Fruit fly (Drosophila melanogaster): ENCODE measurements around the gene AIMP2.

The AIMP2 gene

DNA sequence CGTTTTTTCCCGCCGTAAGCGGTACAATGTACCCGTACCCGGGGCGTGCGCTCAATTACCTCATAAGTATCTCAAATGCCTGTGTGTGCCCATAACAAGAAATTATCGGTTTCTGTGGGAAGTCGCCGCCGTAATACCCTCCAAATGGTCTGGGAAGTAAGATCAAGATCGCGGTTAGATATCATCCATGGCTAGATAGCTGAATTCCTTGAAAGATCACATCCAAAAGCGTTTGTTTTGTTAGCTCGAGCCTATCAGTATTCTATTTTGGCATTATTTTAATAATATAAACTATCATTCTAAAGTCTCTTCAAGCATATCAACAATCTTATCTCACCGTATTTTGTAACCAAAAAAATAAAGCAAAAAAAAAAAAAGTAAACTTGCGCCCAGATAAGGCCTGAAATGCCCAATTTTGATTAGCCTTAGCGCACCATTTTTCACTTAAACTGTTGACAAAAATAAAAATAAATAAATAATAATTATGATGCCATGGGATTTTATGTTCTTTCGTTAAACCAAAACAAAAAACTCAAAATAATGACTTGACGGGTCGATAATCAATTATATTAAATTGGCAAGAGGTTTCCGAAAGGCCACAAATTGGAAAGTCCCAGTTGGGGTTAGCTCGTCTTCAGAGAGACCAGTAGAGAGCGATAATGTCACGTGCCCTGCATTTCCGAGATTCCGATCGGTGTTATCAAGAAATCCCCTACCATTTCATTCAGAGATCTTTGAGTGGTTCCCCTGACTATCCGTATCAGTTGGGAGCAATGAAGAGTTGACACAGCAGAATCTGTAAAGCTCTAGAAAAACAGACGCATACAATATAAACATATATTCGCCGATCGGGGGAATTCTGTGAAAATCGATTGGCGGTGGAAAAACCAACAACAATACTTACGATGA is 44.6 kb upstream of the AIMP2 start:
- TF ChIP-seq CG14655 (GFP tag; optimal IDR thresholded peaks at IDR 0.05) (peak; percentile 6), CG32121 (GFP tag; IDR thresholded peaks at IDR 0.05) (no peak), EcR (GFP tag; optimal IDR thresholded peaks at IDR 0.05) (peak; percentile 32), fd96Ca (GFP tag; IDR thresholded peaks at IDR 0.05) (0 out of 3 replicates have a peak, but pooled peaks have one; percentile 3)

DNA sequence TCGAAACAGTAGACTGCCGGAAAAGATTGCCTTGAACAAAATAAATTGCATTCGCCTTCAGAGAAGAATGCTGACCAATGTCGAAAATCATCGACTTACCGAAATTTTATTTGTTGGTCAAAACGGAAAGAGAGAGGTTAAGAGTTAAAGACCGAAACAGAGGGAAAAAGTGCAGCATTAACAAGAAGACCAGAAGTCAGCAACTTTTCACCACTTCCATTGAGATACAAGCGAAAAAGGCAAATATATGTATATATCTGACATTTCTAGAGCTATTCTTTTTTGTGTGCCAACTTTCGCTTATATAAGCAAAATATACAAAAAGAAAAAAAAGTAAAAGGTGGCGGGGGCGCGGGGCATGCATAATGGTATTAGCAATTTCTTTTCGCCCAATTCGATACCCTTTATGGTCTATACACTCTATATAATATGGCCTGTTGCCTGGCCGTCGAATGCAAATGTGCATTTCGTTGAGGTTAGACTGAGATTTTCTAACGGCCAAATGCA is 43.5 kb upstream of the AIMP2 start:
- TF ChIP-seq Pif1B (GFP tag; optimal IDR thresholded peaks at IDR 0.05): no peak
- TF ChIP-seq CG12605 (GFP tag; IDR thresholded peaks at IDR 0.05): no peak
- no peak for TF ChIP-seq D1 (tag; optimal IDR thresholded peaks at IDR 0.05)

DNA sequence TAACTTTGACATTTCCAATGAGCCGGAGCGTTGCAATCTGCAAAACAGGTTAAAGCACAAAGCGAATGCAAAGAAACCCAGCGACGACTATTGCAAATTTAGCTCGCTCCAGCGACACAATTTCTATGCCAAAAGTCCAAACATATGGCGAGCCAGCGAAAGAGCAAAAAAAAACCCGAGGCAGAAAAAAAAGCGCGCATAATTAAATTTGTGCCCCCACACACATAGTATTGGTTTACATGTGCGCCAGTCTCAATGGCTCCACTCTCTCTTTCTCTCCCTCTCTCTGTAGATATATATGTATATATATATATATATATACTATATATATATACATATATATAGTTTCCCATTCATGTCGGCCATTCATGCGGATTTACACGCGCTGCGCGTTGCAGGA is 42.8 kb upstream of the AIMP2 start:
- TF ChIP-seq CG12605 (GFP tag; IDR thresholded peaks at IDR 0.05) (0 out of 2 replicates have a peak, but pooled peaks have one; percentile 8), CG14655 (GFP tag; optimal IDR thresholded peaks at IDR 0.05) (peak; percentile 1), CG4496 (GFP tag; IDR thresholded peaks at IDR 0.05) (no peak)

DNA sequence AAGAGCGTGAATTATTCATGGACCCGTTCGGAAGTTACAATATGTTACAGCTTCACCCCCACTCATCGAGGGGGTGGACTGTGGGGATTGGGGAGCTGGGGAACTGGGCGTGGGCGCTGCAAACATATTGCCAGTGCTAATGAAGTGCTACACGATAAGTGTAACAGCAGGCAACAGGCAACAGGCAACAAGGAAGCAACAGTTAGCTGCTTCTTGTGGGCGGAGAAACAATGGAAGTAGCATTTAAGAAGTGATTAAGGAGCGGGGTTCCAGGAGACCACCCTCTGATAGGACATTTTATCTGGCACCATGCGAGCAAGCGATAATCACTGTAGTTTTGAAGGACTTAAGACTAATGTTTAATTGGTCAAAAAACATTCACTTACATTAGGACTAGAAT is 42.2 kb upstream of the AIMP2 start:
- TF ChIP-seq CG32121 (GFP tag; IDR thresholded peaks at IDR 0.05) (no peak), EcR (GFP tag; optimal IDR thresholded peaks at IDR 0.05) (no peak), CG8159 (tag; optimal IDR thresholded peaks at IDR 0.05) (no peak), CG17806 (tag; optimal IDR thresholded peaks at IDR 0.05) (no peak), CG14655 (GFP tag; optimal IDR thresholded peaks at IDR 0.05) (no peak), CG15710 (tag; optimal IDR thresholded peaks at IDR 0.05) (no peak), fd96Ca (GFP tag; IDR thresholded peaks at IDR 0.05) (no peak), CG12605 (GFP tag; IDR thresholded peaks at IDR 0.05) (no peak), CG34367 (tag; optimal IDR thresholded peaks at IDR 0.05) (no peak), gl (tag; optimal IDR thresholded peaks at IDR 0.05) (no peak)

DNA sequence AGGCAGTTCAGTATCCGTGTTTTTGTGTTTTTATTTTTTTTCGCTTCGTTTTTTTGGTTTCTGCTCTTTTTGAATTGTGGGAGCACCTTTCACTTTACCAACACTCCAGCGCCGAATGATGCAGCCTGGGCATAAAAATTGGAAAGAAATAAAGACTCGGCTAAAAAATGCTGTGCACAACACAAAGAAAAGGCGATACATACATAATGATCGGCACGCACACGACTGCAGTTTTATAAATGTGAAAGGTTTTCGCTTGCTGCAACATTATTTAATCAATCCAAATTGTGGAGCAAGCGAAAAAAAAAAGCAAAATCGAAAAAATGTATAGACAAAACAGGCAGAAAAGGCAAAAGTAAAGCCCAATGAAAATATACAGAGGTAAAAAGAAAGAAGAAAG is 40.4 kb upstream of the AIMP2 start:
- TF ChIP-seq CG17806 (tag; optimal IDR thresholded peaks at IDR 0.05) (no peak), CG4496 (GFP tag; IDR thresholded peaks at IDR 0.05) (0 out of 3 replicates have a peak, but pooled peaks have one; percentile 2)

DNA sequence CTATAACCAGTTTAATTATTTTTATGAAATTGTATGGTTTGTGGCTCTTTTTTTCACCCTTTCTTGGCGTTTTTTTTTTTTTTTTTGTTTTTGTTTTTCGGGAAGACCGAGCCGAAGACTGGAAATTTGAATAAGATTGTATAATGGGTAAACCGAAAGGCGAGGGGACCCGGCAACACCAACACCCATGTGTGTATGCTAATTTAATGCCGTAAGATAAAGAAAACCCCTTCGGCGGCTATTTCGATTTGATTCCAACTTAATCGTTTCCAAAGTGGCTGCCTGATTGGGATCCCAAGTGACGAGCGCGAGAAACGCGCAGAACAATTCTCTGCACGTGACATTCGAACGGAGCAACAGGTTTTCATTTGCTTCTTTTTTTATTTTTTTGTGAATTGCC is 40.0 kb upstream of the AIMP2 start:
- TF ChIP-seq Ets98B (GFP tag; IDR thresholded peaks at IDR 0.05): no peak
- no peak for TF ChIP-seq CG4496 (GFP tag; IDR thresholded peaks at IDR 0.05)
- no peak for TF ChIP-seq Pif1A (GFP tag; optimal IDR thresholded peaks at IDR 0.05)
- no peak for TF ChIP-seq fd96Ca (GFP tag; IDR thresholded peaks at IDR 0.05)
- no peak for TF ChIP-seq CG13204 (GFP tag; optimal IDR thresholded peaks at IDR 0.05)
- no peak for TF ChIP-seq gl (tag; optimal IDR thresholded peaks at IDR 0.05)
- no peak for TF ChIP-seq CG32121 (GFP tag; IDR thresholded peaks at IDR 0.05)
- no peak for TF ChIP-seq CG17806 (tag; optimal IDR thresholded peaks at IDR 0.05)
- no peak for TF ChIP-seq CG9948 (tag; optimal IDR thresholded peaks at IDR 0.05)
- no peak for TF ChIP-seq CG12605 (GFP tag; IDR thresholded peaks at IDR 0.05)
- no peak for TF ChIP-seq Snoo (tag; optimal IDR thresholded peaks at IDR 0.05)

DNA sequence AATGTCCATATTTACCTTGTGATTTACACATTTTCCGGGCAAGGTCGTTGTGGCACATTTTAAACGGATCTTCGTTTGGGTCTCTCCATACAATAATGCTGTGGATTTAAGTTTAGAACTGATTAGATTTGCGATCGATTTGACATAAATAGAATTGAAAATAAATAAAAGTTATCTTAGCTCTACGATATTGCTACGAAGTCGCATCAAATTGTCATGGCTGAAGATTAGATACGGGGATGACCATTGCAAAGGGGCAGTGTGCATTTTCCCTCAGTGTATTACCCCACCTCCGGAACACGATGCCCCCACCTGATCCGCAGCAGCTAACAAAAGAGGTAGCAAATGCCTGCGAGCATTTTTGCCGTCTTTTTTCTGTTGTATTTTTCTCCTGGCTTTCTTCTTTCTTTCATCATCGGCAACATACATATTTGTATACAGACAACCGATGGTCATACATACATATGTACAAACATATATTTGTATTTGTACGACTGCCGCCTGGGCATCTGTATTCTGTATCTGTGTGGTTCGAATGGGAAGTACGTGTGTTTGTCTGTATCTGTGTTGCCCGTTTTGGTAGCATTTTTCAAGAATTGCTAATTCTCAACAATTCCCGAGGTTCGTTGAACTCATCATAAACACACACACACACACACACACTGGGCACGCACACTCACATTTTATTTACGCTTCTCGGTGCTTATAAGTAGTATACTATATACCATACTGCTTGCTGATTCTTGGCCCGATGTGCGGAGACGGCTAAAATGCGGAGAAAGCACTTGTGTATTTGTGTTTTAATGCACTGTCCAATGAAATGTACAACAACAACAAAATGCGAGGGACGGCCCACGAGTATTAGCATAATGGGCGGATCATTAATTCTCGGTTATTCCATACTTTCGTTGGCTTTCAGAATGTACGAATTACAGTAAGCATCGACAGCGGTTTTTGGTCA is 38.7 kb upstream of the AIMP2 start:
- no peak for TF ChIP-seq CG10348 (GFP tag; IDR thresholded peaks at IDR 0.05)
- TF ChIP-seq EcR (GFP tag; optimal IDR thresholded peaks at IDR 0.05): peak; percentile 72
- TF ChIP-seq CG15710 (tag; optimal IDR thresholded peaks at IDR 0.05): no peak
- peak; percentile 15; the same call in 1 of the 3 replicates for TF ChIP-seq CG4496 (GFP tag; IDR thresholded peaks at IDR 0.05)
- peak; percentile 60 for TF ChIP-seq CG14655 (GFP tag; optimal IDR thresholded peaks at IDR 0.05)
- TF ChIP-seq Pif1B (GFP tag; optimal IDR thresholded peaks at IDR 0.05): no peak
- no peak for TF ChIP-seq CG13204 (GFP tag; optimal IDR thresholded peaks at IDR 0.05)
- no peak for TF ChIP-seq CG17806 (tag; optimal IDR thresholded peaks at IDR 0.05)
- TF ChIP-seq gl (tag; optimal IDR thresholded peaks at IDR 0.05): no peak
- no peak for TF ChIP-seq CG32121 (GFP tag; IDR thresholded peaks at IDR 0.05)
- no peak for TF ChIP-seq CG34367 (tag; optimal IDR thresholded peaks at IDR 0.05)
- no peak; the same call in 2 of the 3 replicates for TF ChIP-seq fd96Ca (GFP tag; IDR thresholded peaks at IDR 0.05)
- TF ChIP-seq CG12605 (GFP tag; IDR thresholded peaks at IDR 0.05): no peak
- peak; percentile 44 for TF ChIP-seq CG8301 (tag; optimal IDR thresholded peaks at IDR 0.05)
- peak; percentile 24 for TF ChIP-seq Snoo (tag; optimal IDR thresholded peaks at IDR 0.05)
- TF ChIP-seq Ets98B (GFP tag; IDR thresholded peaks at IDR 0.05): peak; percentile 11; the same call in 1 of the 2 replicates
- TF ChIP-seq D1 (tag; optimal IDR thresholded peaks at IDR 0.05): no peak
- peak; percentile 20 for TF ChIP-seq Pif1A (GFP tag; optimal IDR thresholded peaks at IDR 0.05)
- TF ChIP-seq CG8159 (tag; optimal IDR thresholded peaks at IDR 0.05): no peak
- TF ChIP-seq rn (GFP tag; IDR thresholded peaks at IDR 0.05): no peak
- no peak for TF ChIP-seq CG9948 (tag; optimal IDR thresholded peaks at IDR 0.05)
